Worm (Caenorhabditis elegans) whole organism, late embryonic: Measurements from ENCODE around the gene C05C10.8.

Experiments used
- Y22D7AL.16 ChIP-seq: sonication (generic microtip); optimal IDR thresholded peaks from 2 replicates; lab custom pipeline; 2016; ENCODE audit warnings: missing genetic modification characterization, missing compliant biosample characterization
- ceh-45 ChIP-seq: fragments of 200-800 bp; sonication (Bioruptor generic); IDR thresholded peaks from 2 replicates; pipeline ENCODE4 v1.3.6; 2022; ENCODE audit warnings: missing genetic modification reagents, missing genetic modification characterization, missing compliant biosample characterization
- madf-2 ChIP-seq: sonication (generic microtip); optimal IDR thresholded peaks from 2 replicates; lab custom pipeline; 2017; ENCODE audit warnings: missing genetic modification characterization, missing compliant biosample characterization
- pha-4 ChIP-seq: fragments of 150-350 bp; optimal IDR thresholded peaks from 2 replicates; lab custom pipeline; 2018; ENCODE audit warnings: missing biosample characterization, missing genetic modification reagents, missing genetic modification characterization
- unc-42 ChIP-seq: sonication (generic microtip); optimal IDR thresholded peaks from 2 replicates; lab custom pipeline; 2016; ENCODE audit warnings: missing genotype, missing genetic modification characterization, missing compliant biosample characterization

DNA sequence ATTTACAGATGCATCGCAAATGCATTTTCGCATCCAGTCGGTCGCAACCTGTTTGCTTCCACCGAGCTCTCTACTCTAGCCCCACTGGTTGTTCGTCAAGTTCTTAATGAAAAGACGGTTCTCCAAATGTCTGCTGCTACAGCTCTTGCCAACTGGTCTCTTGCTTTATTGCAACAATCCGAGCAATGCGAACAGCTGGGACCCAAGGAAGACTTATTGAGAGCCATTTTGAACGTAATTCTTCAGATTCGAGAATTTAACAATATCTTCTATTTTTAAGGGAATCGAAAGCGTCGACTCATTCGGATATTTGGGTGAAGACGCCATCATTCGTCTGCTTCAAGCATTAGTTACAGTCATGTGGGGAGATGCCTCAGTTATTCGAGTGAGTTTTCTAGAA is 25.4 kb upstream of the C05C10.8 start:
- TF ChIP-seq Y22D7AL.16 (tag; lab: Kevin White, UChicago): no peak
- TF ChIP-seq pha-4 (tag; lab: Kevin White, UChicago): no peak
- TF ChIP-seq unc-42: no peak
- TF ChIP-seq madf-2: no peak
- no peak for TF ChIP-seq ceh-45
